Fruit fly (Drosophila melanogaster): ENCODE measurements around the gene alph.

Gene alph

dm6 chr3R:29583299-29583698, 8.3 kb upstream of the alph start:
- TF ChIP-seq Dfd (GFP tag; optimal IDR thresholded peaks at IDR 0.05) (no peak), Jra (GFP tag; optimal IDR thresholded peaks at IDR 0.05) (no peak), Hr83 (GFP tag; optimal IDR thresholded peaks at IDR 0.05; ENCODE audit: poor library complexity, severe bottlenecking) (no peak), OdsH (GFP tag; optimal IDR thresholded peaks at IDR 0.05) (no peak)

DNA sequence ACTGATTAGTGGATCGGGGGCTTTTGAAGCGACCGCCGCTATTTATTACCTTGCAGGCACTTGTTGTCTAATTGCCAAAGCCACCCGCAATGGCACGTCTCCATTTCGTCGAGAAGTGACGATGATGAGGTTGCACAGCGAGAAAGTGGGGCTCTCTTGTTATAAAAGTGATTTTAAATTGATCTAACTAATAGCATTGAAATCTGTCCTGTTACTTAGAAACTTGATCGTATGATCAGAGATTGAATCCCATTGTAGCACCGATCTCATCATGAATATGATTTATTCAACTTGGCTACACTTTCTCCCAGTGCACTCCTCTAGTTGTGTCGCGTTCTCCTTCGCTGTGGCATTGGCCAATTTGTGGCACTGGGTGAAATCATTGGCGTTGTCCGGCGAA, 7.4 kb upstream of the alph start:
- TF ChIP-seq Hnf4 (GFP tag; optimal IDR thresholded peaks at IDR 0.05) = no peak

dm6 chr3R:29585015-29585701, 6.5 kb upstream of the alph start:
- TF ChIP-seq Rel (GFP tag; optimal IDR thresholded peaks at IDR 0.05) (no peak), Rel (tag; optimal IDR thresholded peaks at IDR 0.05) (peak; percentile 12), fru (GFP tag; optimal IDR thresholded peaks at IDR 0.05) (peak; percentile 24), h (GFP tag; optimal IDR thresholded peaks at IDR 0.05) (peak; percentile 36), Hr78 (GFP tag; optimal IDR thresholded peaks at IDR 0.05) (no peak), woc (GFP tag; optimal IDR thresholded peaks at IDR 0.05) (peak; percentile 12), foxo (GFP tag; optimal IDR thresholded peaks at IDR 0.05) (peak in 1 of 2 experiments; percentile 32), Dfd (GFP tag; optimal IDR thresholded peaks at IDR 0.05) (no peak)

- TF ChIP-seq Sp1 (GFP tag; optimal IDR thresholded peaks at IDR 0.05) = no peak
- TF ChIP-seq sage (GFP tag; optimal IDR thresholded peaks at IDR 0.05) = no peak
- no peak for TF ChIP-seq CrebA (GFP tag; optimal IDR thresholded peaks at IDR 0.05; ENCODE audit: borderline replicate concordance)
- no peak for TF ChIP-seq HLH106 (tag; optimal IDR thresholded peaks at IDR 0.05)
- TF ChIP-seq Mio (GFP tag; optimal IDR thresholded peaks at IDR 0.05) = no peak
- no peak for TF ChIP-seq Myc (optimal IDR thresholded peaks at IDR 0.05)
- no peak for TF ChIP-seq sv (GFP tag; optimal IDR thresholded peaks at IDR 0.05)
- TF ChIP-seq OdsH (GFP tag; optimal IDR thresholded peaks at IDR 0.05) = no peak
- TF ChIP-seq Abd-B (GFP tag; optimal IDR thresholded peaks at IDR 0.05) = no peak
- no peak for TF ChIP-seq dmrt93B (GFP tag; optimal IDR thresholded peaks at IDR 0.05)
These were observed 4.9 kb upstream of the alph start for dm6 chr3R:29586743-29587142.

DNA sequence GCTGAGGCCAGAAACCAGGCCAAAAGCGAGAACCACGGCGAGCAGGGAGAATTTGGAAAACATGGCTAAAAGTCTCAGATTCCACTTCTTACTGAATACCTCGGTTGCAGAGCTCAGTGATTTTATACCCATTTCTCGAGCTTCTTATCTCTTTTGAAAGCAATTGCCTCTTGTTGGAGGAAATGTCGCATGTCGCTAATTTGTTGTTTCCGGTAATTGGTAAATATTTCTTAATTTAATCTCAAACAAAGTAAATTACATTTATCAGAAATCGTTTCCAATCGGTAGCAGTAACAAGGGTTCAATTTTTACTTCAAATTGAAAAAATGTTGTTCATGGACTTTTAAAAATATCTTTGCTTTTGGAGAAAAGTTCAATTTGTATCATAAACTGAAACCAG, 3.6 kb upstream of the alph start, which contains the start of gene CG7567:
Gene CG7567, minus strand, starts transcription at position 101 of the 400 bp plus-strand sequence.
- TF ChIP-seq CrebA (GFP tag; optimal IDR thresholded peaks at IDR 0.05; ENCODE audit: borderline replicate concordance) (no peak), Rel (GFP tag; optimal IDR thresholded peaks at IDR 0.05) (no peak), Rel (tag; optimal IDR thresholded peaks at IDR 0.05) (no peak), HLH106 (tag; optimal IDR thresholded peaks at IDR 0.05) (no peak)

- TF ChIP-seq brk (GFP tag; optimal IDR thresholded peaks at IDR 0.05) (no peak), br (GFP tag; optimal IDR thresholded peaks at IDR 0.05) (no peak), Rel (GFP tag; optimal IDR thresholded peaks at IDR 0.05) (no peak), Rel (tag; optimal IDR thresholded peaks at IDR 0.05) (no peak), Hr78 (GFP tag; optimal IDR thresholded peaks at IDR 0.05) (no peak), jim (GFP tag; optimal IDR thresholded peaks at IDR 0.05) (no peak), CG32264 (GFP tag; optimal IDR thresholded peaks at IDR 0.05) (no peak)
These were observed 2.0 kb upstream of the alph start, which contains the start of gene CG11470 for dm6 chr3R:29589662-29590061. TSS of gene CG11470 (minus strand) at chr3R:29589762.

DNA sequence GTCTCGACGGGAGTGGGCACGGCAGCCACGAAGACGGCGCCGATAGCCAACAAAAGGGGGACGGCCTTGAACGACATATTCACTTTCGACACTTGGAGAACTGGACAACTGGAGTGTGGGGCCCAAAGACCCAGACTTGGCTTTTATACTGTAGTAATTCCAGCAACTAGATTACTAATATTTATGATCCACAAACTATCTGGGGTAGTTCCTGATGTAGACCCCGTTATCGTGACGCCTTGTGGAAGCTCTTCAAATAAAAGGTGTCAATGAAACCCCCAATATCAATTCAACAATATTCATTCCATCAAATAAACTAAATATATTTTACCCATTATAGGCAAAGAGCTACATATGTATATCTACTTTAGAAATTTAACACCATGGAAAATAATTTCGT, 825 bp upstream of the alph start, which contains the start of gene CG31041:
Gene CG31041, minus strand, starts transcription at position 101 of the 400 bp plus-strand sequence.
- TF ChIP-seq dl (GFP tag; optimal IDR thresholded peaks at IDR 0.05; ENCODE audit: insufficient read depth in 1 of 2, partially characterized antibody in 2 of 2) = no peak
- TF ChIP-seq usp (GFP tag; optimal IDR thresholded peaks at IDR 0.05) = no peak
- no peak for TF ChIP-seq sage (GFP tag; optimal IDR thresholded peaks at IDR 0.05)
- no peak for TF ChIP-seq Hnf4 (GFP tag; optimal IDR thresholded peaks at IDR 0.05)
- TF ChIP-seq fru (GFP tag; optimal IDR thresholded peaks at IDR 0.05) = no peak
- no peak for TF ChIP-seq pan (optimal IDR thresholded peaks at IDR 0.05)

Measured in whole organism, wandering third instar larva.